Fruit fly (Drosophila melanogaster) whole organism, embryonic: Measurements from ENCODE around the gene CG13670.
A peak's percentile ranks its signal among the peaks of the same experiment; 100 is the strongest.

Experiments used
- Asciz ChIP-seq: fragments of 200-800 bp; sonication (Bioruptor generic); optimal IDR thresholded peaks from 2 replicates; lab custom pipeline; 2017; ENCODE audit warnings: missing biosample characterization, mild to moderate bottlenecking, missing genetic modification characterization, missing genetic modification reagents
- Atf3 ChIP-seq: fragments of 200-800 bp; sonication (Bioruptor generic); optimal IDR thresholded peaks from 3 replicates; lab custom pipeline; 2016; ENCODE audit warnings: missing biosample characterization, missing genetic modification characterization
- Bgb ChIP-seq: fragments of 200-800 bp; sonication (Bioruptor generic); IDR thresholded peaks from 2 replicates; pipeline ENCODE4 v1.3.6; 2022; ENCODE audit warnings: missing biosample characterization, missing genetic modification characterization; ENCODE audit not compliant: partially characterized antibody
- CG10462 ChIP-seq: fragments of 200-800 bp; sonication (Bioruptor generic); optimal IDR thresholded peaks from 2 replicates; lab custom pipeline; 2016; ENCODE audit warnings: missing biosample characterization, missing genetic modification characterization
- CG10654 ChIP-seq: fragments of 200-800 bp; sonication (Bioruptor generic); optimal IDR thresholded peaks from 2 replicates; lab custom pipeline; 2016; ENCODE audit warnings: missing biosample characterization, missing genetic modification characterization
- CG11456 ChIP-seq: fragments of 200-800 bp; sonication (Bioruptor generic); IDR thresholded peaks from 3 replicates; pipeline ENCODE4 v1.3.6; 2022; ENCODE audit warnings: missing biosample characterization, missing genetic modification characterization
- CG11723 ChIP-seq: fragments of 200-800 bp; sonication (Bioruptor generic); optimal IDR thresholded peaks from 2 replicates; lab custom pipeline; 2017; ENCODE audit warnings: missing biosample characterization, mild to moderate bottlenecking, missing genetic modification characterization
- CG12236 ChIP-seq: fragments of 200-800 bp; sonication (Bioruptor generic); optimal IDR thresholded peaks from 2 replicates; lab custom pipeline; 2016; ENCODE audit warnings: missing biosample characterization, missing genetic modification characterization
- CG12299 ChIP-seq: fragments of 200-800 bp; sonication (Bioruptor generic); optimal IDR thresholded peaks from 2 replicates; lab custom pipeline; 2018; ENCODE audit warnings: missing biosample characterization, mild to moderate bottlenecking, missing genetic modification characterization
- CG12391 ChIP-seq: fragments of 200-800 bp; sonication (Bioruptor generic); optimal IDR thresholded peaks from 3 replicates; lab custom pipeline; 2018; ENCODE audit warnings: missing biosample characterization, mild to moderate bottlenecking, missing genetic modification characterization, moderate library complexity
- CG13287 ChIP-seq: fragments of 200-800 bp; sonication (Bioruptor generic); IDR thresholded peaks from 2 replicates; pipeline ENCODE4 v1.3.6; 2022; ENCODE audit warnings: missing biosample characterization, missing genetic modification characterization; ENCODE audit not compliant: partially characterized antibody
- CG14441 ChIP-seq: fragments of 200-800 bp; sonication (Bioruptor generic); IDR thresholded peaks from 2 replicates; pipeline ENCODE4 v1.3.6; 2022; ENCODE audit warnings: missing biosample characterization, missing genetic modification characterization
- CG1529 ChIP-seq: fragments of 200-800 bp; sonication (Bioruptor generic); optimal IDR thresholded peaks from 3 replicates; lab custom pipeline; 2018; ENCODE audit warnings: missing biosample characterization, missing genetic modification characterization
- CG15601 ChIP-seq: fragments of 200-800 bp; sonication (Bioruptor generic); optimal IDR thresholded peaks from 3 replicates; lab custom pipeline; 2019; ENCODE audit warnings: missing biosample characterization, mild to moderate bottlenecking, missing genetic modification characterization, moderate library complexity
- CG3163 ChIP-seq: fragments of 200-800 bp; sonication (Bioruptor generic); optimal IDR thresholded peaks from 3 replicates; lab custom pipeline; 2016; ENCODE audit warnings: missing biosample characterization, missing genetic modification characterization
- CG32772 ChIP-seq: fragments of 200-800 bp; sonication (Bioruptor generic); IDR thresholded peaks from 2 replicates; pipeline ENCODE4 v1.3.6; 2022; ENCODE audit warnings: missing biosample characterization, missing genetic modification characterization
- CG3995 ChIP-seq: fragments of 200-800 bp; sonication (Bioruptor generic); optimal IDR thresholded peaks from 3 replicates; lab custom pipeline; 2016; ENCODE audit warnings: missing biosample characterization, missing genetic modification characterization
- CG4404 ChIP-seq: fragments of 200-800 bp; sonication (Bioruptor generic); IDR thresholded peaks from 2 replicates; pipeline ENCODE4 v1.3.6; 2022; ENCODE audit warnings: missing biosample characterization, missing genetic modification characterization
- CG7786 ChIP-seq: fragments of 200-800 bp; sonication (Bioruptor generic); optimal IDR thresholded peaks from 2 replicates; lab custom pipeline; 2016; ENCODE audit warnings: missing biosample characterization, missing genetic modification characterization
- CG9876 ChIP-seq: fragments of 200-800 bp; sonication (Bioruptor generic); optimal IDR thresholded peaks from 2 replicates; lab custom pipeline; 2016; ENCODE audit warnings: missing biosample characterization, missing genetic modification characterization
- CoRest ChIP-seq: fragments of 200-800 bp; sonication (Bioruptor generic); optimal IDR thresholded peaks from 3 replicates; lab custom pipeline; 2018; ENCODE audit warnings: missing biosample characterization, mild to moderate bottlenecking, missing genetic modification characterization, moderate library complexity
- Hmx ChIP-seq: fragments of 200-800 bp; sonication (Bioruptor generic); optimal IDR thresholded peaks from 2 replicates; lab custom pipeline; 2016; ENCODE audit warnings: missing biosample characterization, missing genetic modification characterization
- MTF-1 ChIP-seq: fragments of 200-800 bp; sonication (Bioruptor generic); optimal IDR thresholded peaks from 2 replicates; lab custom pipeline; 2018; ENCODE audit warnings: missing biosample characterization, mild to moderate bottlenecking, missing genetic modification characterization, borderline replicate concordance
- Optix ChIP-seq: fragments of 200-800 bp; sonication (Bioruptor generic); IDR thresholded peaks from 3 replicates; pipeline ENCODE4 v1.3.6; 2022; ENCODE audit warnings: missing biosample characterization, missing genetic modification characterization
- Sox102F ChIP-seq: fragments of 200-800 bp; sonication (Bioruptor generic); optimal IDR thresholded peaks from 2 replicates; lab custom pipeline; 2018; ENCODE audit warnings: missing biosample characterization, mild to moderate bottlenecking, missing genetic modification characterization, moderate library complexity
- Spps ChIP-seq: fragments of 200-800 bp; sonication (Bioruptor generic); optimal IDR thresholded peaks from 2 replicates; lab custom pipeline; 2018; ENCODE audit warnings: missing biosample characterization, mild to moderate bottlenecking, missing genetic modification characterization
- Xrp1 ChIP-seq: fragments of 200-800 bp; sonication (Bioruptor generic); IDR thresholded peaks from 2 replicates; pipeline ENCODE4 v1.3.6; 2022; ENCODE audit warnings: missing biosample characterization, missing genetic modification characterization
- ash1 ChIP-seq: fragments of 200-800 bp; sonication (Bioruptor generic); optimal IDR thresholded peaks from 2 replicates; lab custom pipeline; 2018; ENCODE audit warnings: missing biosample characterization, mild to moderate bottlenecking, missing genetic modification characterization
- btn ChIP-seq: fragments of 200-800 bp; sonication (Bioruptor generic); optimal IDR thresholded peaks from 2 replicates; lab custom pipeline; 2016; ENCODE audit warnings: missing biosample characterization, missing genetic modification characterization
- chinmo ChIP-seq: fragments of 200-800 bp; sonication (Bioruptor generic); IDR thresholded peaks from 4 replicates; pipeline ENCODE4 v1.3.6; 2022; ENCODE audit warnings: missing biosample characterization, missing genetic modification characterization; ENCODE audit not compliant: partially characterized antibody
- dpn ChIP-seq, 2 experiments: fragments of 200-800 bp; sonication (Bioruptor generic); optimal IDR thresholded peaks; 3 replicates each; lab custom pipeline; 2016; ENCODE audit warnings: missing biosample characterization in 2 of 2, missing genetic modification characterization in 2 of 2
- dysf ChIP-seq: fragments of 200-800 bp; sonication (Bioruptor generic); IDR thresholded peaks from 3 replicates; pipeline ENCODE4 v1.3.6; 2022; ENCODE audit warnings: missing biosample characterization, missing genetic modification characterization
- fd96Cb ChIP-seq: fragments of 200-800 bp; sonication (Bioruptor generic); optimal IDR thresholded peaks from 2 replicates; lab custom pipeline; 2018; ENCODE audit warnings: missing biosample characterization, mild to moderate bottlenecking, missing genetic modification characterization, moderate library complexity
- ftz-f1 ChIP-seq: fragments of 200-800 bp; sonication (Bioruptor generic); optimal IDR thresholded peaks from 2 replicates; lab custom pipeline; 2016; ENCODE audit warnings: missing biosample characterization, missing genetic modification characterization
- her ChIP-seq: fragments of 200-800 bp; sonication (Bioruptor generic); optimal IDR thresholded peaks from 2 replicates; lab custom pipeline; 2016; ENCODE audit warnings: missing biosample characterization, missing genetic modification characterization
- jigr1 ChIP-seq: fragments of 200-800 bp; sonication (Bioruptor generic); IDR thresholded peaks from 3 replicates; pipeline ENCODE4 v1.3.6; 2022; ENCODE audit warnings: missing biosample characterization, missing genetic modification characterization
- lola ChIP-seq, 3 experiments: fragments of >200 bp in 2 of 3; fragments of 200-800 bp in 1 of 3; sonication (Bioruptor generic) in 1 of 3; optimal IDR thresholded peaks; 2 replicates each; lab custom pipeline; 2017 to 2019; ENCODE audit warnings: missing biosample characterization in 3 of 3, missing genetic modification characterization in 3 of 3, mild to moderate bottlenecking in 1 of 3, moderate library complexity in 1 of 3
- mld ChIP-seq: fragments of 200-800 bp; sonication (Bioruptor generic); IDR thresholded peaks from 3 replicates; pipeline ENCODE4 v1.3.6; 2022; ENCODE audit warnings: missing biosample characterization, missing genetic modification characterization; ENCODE audit not compliant: partially characterized antibody
- nerfin-1 ChIP-seq: fragments of 200-800 bp; sonication (Bioruptor generic); optimal IDR thresholded peaks from 3 replicates; lab custom pipeline; 2019; ENCODE audit warnings: missing biosample characterization, mild to moderate bottlenecking, missing genetic modification characterization, moderate library complexity
- pfk ChIP-seq: fragments of 200-800 bp; sonication (Bioruptor generic); optimal IDR thresholded peaks from 2 replicates; lab custom pipeline; 2018; ENCODE audit warnings: missing biosample characterization, mild to moderate bottlenecking, missing genetic modification characterization, moderate library complexity
- ranshi ChIP-seq: fragments of 200-800 bp; sonication (Bioruptor generic); IDR thresholded peaks from 2 replicates; pipeline ENCODE4 v1.3.6; 2022; ENCODE audit warnings: missing biosample characterization, missing genetic modification characterization
- row ChIP-seq: fragments of 200-800 bp; sonication (Bioruptor generic); IDR thresholded peaks from 3 replicates; pipeline ENCODE4 v1.3.6; 2022; ENCODE audit warnings: missing biosample characterization, missing genetic modification characterization
- schlank ChIP-seq: fragments of 200-800 bp; sonication (Bioruptor generic); optimal IDR thresholded peaks from 2 replicates; lab custom pipeline; 2018; ENCODE audit warnings: missing biosample characterization, mild to moderate bottlenecking, missing genetic modification characterization
- sens ChIP-seq: fragments of 200-800 bp; sonication (Bioruptor generic); peaks from one replicate; lab custom pipeline; 2016; ENCODE audit warnings: missing biosample characterization, missing genetic modification characterization
- slp2 ChIP-seq: fragments of 200-800 bp; sonication (Bioruptor generic); optimal IDR thresholded peaks from 2 replicates; lab custom pipeline; 2016; ENCODE audit warnings: missing biosample characterization, missing genetic modification characterization
- stwl ChIP-seq: fragments of 200-800 bp; sonication (Bioruptor generic); optimal IDR thresholded peaks from 3 replicates; lab custom pipeline; 2018; ENCODE audit warnings: missing biosample characterization, mild to moderate bottlenecking, missing genetic modification characterization, moderate library complexity
- vvl ChIP-seq: fragments of 200-800 bp; sonication (Bioruptor generic); IDR thresholded peaks from 2 replicates; pipeline ENCODE4 v1.3.6; 2022; ENCODE audit warnings: missing biosample characterization, missing genetic modification characterization
- zfh1 ChIP-seq: fragments of 200-800 bp; sonication (Bioruptor generic); IDR thresholded peaks from 3 replicates; pipeline ENCODE4 v1.3.6; 2022; ENCODE audit warnings: missing biosample characterization, missing genetic modification characterization

Gene CG13670

DNA sequence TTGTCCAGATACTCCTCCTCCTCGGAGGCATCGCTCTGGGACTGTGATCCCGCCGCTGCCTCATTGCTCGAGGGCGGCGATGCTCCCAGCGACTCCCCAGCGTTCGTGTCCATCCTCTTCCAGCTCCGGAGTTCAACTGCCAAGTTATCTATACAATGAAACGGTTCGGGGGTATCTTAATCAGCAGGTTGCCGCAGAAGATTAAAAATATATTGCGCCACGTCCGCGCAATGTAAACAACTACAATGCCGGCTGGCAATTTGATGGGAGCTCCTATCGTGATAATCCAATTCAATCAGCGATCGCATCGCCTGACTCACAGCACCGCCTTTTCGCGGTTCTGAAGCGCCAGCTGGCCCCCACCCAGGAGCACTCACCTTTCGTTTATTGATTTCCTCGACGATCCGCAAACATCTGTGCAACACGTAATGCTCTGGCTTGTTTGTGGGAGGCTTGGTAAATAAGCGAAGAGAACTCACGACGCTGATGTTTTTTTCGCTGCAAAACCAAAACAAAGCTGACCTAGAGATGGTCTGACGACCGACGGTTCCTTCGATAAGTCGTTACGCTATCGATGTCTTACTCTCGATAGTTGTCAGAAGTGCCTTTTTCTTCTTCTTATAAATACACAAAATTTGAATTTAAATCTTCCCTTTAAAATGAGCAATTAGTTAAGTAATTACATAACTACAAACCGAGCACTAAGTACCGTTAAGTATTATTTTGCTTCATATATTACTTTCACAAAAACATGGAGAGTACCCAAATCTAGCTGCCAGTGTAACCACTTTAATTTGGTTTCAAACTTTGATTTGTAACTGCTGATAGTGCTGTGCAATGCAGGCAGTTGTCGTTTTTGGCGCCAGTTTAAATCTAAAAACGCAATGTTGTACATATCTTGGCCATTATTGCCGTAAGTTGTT lies 31.0 kb upstream of the CG13670 start, which contains the start of gene cert (continued):
- TF ChIP-seq sens (GFP tag; lab: Kevin White, UChicago), result peak; percentile 93
- TF ChIP-seq Asciz (GFP tag; lab: Kevin White, UChicago), result no peak
- no peak for TF ChIP-seq Sox102F (GFP tag; lab: Kevin White, UChicago)
- TF ChIP-seq schlank (tag; lab: Kevin White, UChicago), result no peak
- no peak for TF ChIP-seq CG9876 (GFP tag; lab: Kevin White, UChicago)
- TF ChIP-seq jigr1 (GFP tag; lab: Robert Waterston, UW), result no peak
- no peak for TF ChIP-seq CG15601 (tag; lab: Kevin White, UChicago)
- TF ChIP-seq CG1529 (GFP tag; lab: Kevin White, UChicago), result no peak
- no peak for TF ChIP-seq Hmx (GFP tag; lab: Kevin White, UChicago)
- no peak for TF ChIP-seq slp2 (GFP tag; lab: Kevin White, UChicago)
- TF ChIP-seq Optix, result no peak
- TF ChIP-seq CG3995 (GFP tag; lab: Kevin White, UChicago), result peak; percentile 37
- no peak for TF ChIP-seq zfh1 (GFP tag; lab: Robert Waterston, UW)
- no peak for TF ChIP-seq fd96Cb (tag; lab: Kevin White, UChicago)
- TF ChIP-seq ftz-f1 (GFP tag; lab: Kevin White, UChicago), result no peak
- TF ChIP-seq CG3163 (GFP tag; lab: Kevin White, UChicago), result peak; percentile 3
- TF ChIP-seq btn (GFP tag; lab: Kevin White, UChicago), result no peak
- TF ChIP-seq CG12236 (GFP tag; lab: Kevin White, UChicago), result no peak
- TF ChIP-seq ranshi (GFP tag; lab: Robert Waterston, UW), result no peak
- TF ChIP-seq CG12299 (tag; lab: Kevin White, UChicago), result no peak
- 0 out of 2 replicates have a peak, but pooled peaks have one; percentile 29 for TF ChIP-seq vvl (GFP tag; lab: Robert Waterston, UW)
- TF ChIP-seq CG11456, result no peak; the same call in 2 of the 3 replicates
- TF ChIP-seq CG7786, result peak; percentile 36
- TF ChIP-seq Spps, result no peak
- TF ChIP-seq CG4404 (GFP tag; lab: Robert Waterston, UW), result no peak
- no peak for TF ChIP-seq ash1 (GFP tag; lab: Kevin White, UChicago)
- TF ChIP-seq chinmo (GFP tag; lab: Robert Waterston, UW), result peak; percentile 62; the same call in 1 of the 4 replicates
- no peak for TF ChIP-seq CG14441 (GFP tag; lab: Robert Waterston, UW)
- peak; percentile 36 for TF ChIP-seq CG12391
- no peak for TF ChIP-seq CG32772 (GFP tag; lab: Robert Waterston, UW)
- TF ChIP-seq Atf3, result no peak
- TF ChIP-seq her (GFP tag; lab: Kevin White, UChicago), result no peak
- TF ChIP-seq MTF-1 (GFP tag; lab: Kevin White, UChicago), result no peak
- peak; percentile 53 for TF ChIP-seq row (GFP tag; lab: Robert Waterston, UW)
- no peak for TF ChIP-seq CG10654
- TF ChIP-seq Xrp1 (GFP tag; lab: Robert Waterston, UW), result 0 out of 2 replicates have a peak, but pooled peaks have one; percentile 14
- TF ChIP-seq Bgb (GFP tag; lab: Robert Waterston, UW), result peak; percentile 90
- TF ChIP-seq CoRest (tag; lab: Kevin White, UChicago), result peak; percentile 33
- no peak for TF ChIP-seq dysf (GFP tag; lab: Robert Waterston, UW)
- no peak for TF ChIP-seq pfk
- TF ChIP-seq CG13287 (GFP tag; lab: Robert Waterston, UW), result peak; percentile 94
- peak; percentile 89 for TF ChIP-seq stwl (tag; lab: Kevin White, UChicago)
- TF ChIP-seq nerfin-1 (tag; lab: Kevin White, UChicago), result no peak
- peak; percentile 33 to 44 for TF ChIP-seq dpn (GFP tag; optimal IDR thresholded peaks at IDR 0.05; lab: Kevin White, UChicago)
- TF ChIP-seq CG10462 (GFP tag; lab: Kevin White, UChicago), result no peak
- no peak for TF ChIP-seq CG11723
- TF ChIP-seq lola (GFP tag; optimal IDR thresholded peaks at IDR 0.05; lab: Kevin White, UChicago), result peak in 1 of 3 experiments; percentile 15
- peak; percentile 83; the same call in 2 of the 3 replicates for TF ChIP-seq mld (GFP tag; lab: Robert Waterston, UW)
